Fruit fly (Drosophila melanogaster): ENCODE data around the gene Invadolysin.

Gene Invadolysin

dm6 chr3R:10147176-10147575, 2.7 kb downstream of the Invadolysin start:
- TF ChIP-seq CG12768 (GFP tag; optimal IDR thresholded peaks at IDR 0.05) (no peak), cnc (optimal IDR thresholded peaks at IDR 0.05) (no peak), pad (GFP tag; optimal IDR thresholded peaks at IDR 0.05) (no peak), CG14711 (tag; optimal IDR thresholded peaks at IDR 0.05) (no peak), CG11617 (GFP tag; optimal IDR thresholded peaks at IDR 0.05) (no peak), kay (GFP tag; ENCODE audit: borderline replicate concordance) (no peak), bab1 (GFP tag; optimal IDR thresholded peaks at IDR 0.05) (no peak), tj (GFP tag; optimal IDR thresholded peaks at IDR 0.05) (no peak), Hr96 (GFP tag; optimal IDR thresholded peaks at IDR 0.05) (no peak), Mnt (GFP tag; optimal IDR thresholded peaks at IDR 0.05) (no peak), CG33017 (tag; optimal IDR thresholded peaks at IDR 0.05) (no peak), ovo (GFP tag; optimal IDR thresholded peaks at IDR 0.05) (no peak), CG7101 (tag; optimal IDR thresholded peaks at IDR 0.05) (no peak), CG5204 (GFP tag; optimal IDR thresholded peaks at IDR 0.05) (no peak), Clk (GFP tag; optimal IDR thresholded peaks at IDR 0.05) (no peak), CG7045 (GFP tag; optimal IDR thresholded peaks at IDR 0.05) (no peak), Crg-1 (GFP tag; optimal IDR thresholded peaks at IDR 0.05) (no peak), toe (GFP tag; optimal IDR thresholded peaks at IDR 0.05) (no peak), CG1620 (GFP tag; optimal IDR thresholded peaks at IDR 0.05) (no peak)

dm6 chr3R:10148376-10148887, 4.0 kb downstream of the Invadolysin start:
- TF ChIP-seq kay (GFP tag; ENCODE audit: borderline replicate concordance) = peak; percentile 57
- TF ChIP-seq pad (GFP tag; optimal IDR thresholded peaks at IDR 0.05) = no peak

- TF ChIP-seq CG14711 (tag; optimal IDR thresholded peaks at IDR 0.05) (no peak), CG12768 (GFP tag; optimal IDR thresholded peaks at IDR 0.05) (no peak)
Measured at dm6 chr3R:10149667-10150398, 5.4 kb downstream of the Invadolysin start.

dm6 chr3R:10150555-10150954, 6.1 kb downstream of the Invadolysin start:
- TF ChIP-seq Crg-1 (GFP tag; optimal IDR thresholded peaks at IDR 0.05) (no peak), CG7101 (tag; optimal IDR thresholded peaks at IDR 0.05) (no peak), CG7045 (GFP tag; optimal IDR thresholded peaks at IDR 0.05) (no peak), CG33017 (tag; optimal IDR thresholded peaks at IDR 0.05) (no peak), Hr96 (GFP tag; optimal IDR thresholded peaks at IDR 0.05) (no peak), cic (GFP tag; optimal IDR thresholded peaks at IDR 0.05) (no peak), Clk (GFP tag; optimal IDR thresholded peaks at IDR 0.05) (no peak)

- TF ChIP-seq Hr96 (GFP tag; optimal IDR thresholded peaks at IDR 0.05) (no peak), CG14711 (tag; optimal IDR thresholded peaks at IDR 0.05) (no peak), pad (GFP tag; optimal IDR thresholded peaks at IDR 0.05) (no peak), ovo (GFP tag; optimal IDR thresholded peaks at IDR 0.05) (no peak), toe (GFP tag; optimal IDR thresholded peaks at IDR 0.05) (no peak), Mnt (GFP tag; optimal IDR thresholded peaks at IDR 0.05) (no peak), Crg-1 (GFP tag; optimal IDR thresholded peaks at IDR 0.05) (no peak), kay (GFP tag; ENCODE audit: borderline replicate concordance) (no peak), cnc (optimal IDR thresholded peaks at IDR 0.05) (no peak), tj (GFP tag; optimal IDR thresholded peaks at IDR 0.05) (no peak), cic (GFP tag; optimal IDR thresholded peaks at IDR 0.05) (no peak), CG7101 (tag; optimal IDR thresholded peaks at IDR 0.05) (no peak), CG33017 (tag; optimal IDR thresholded peaks at IDR 0.05) (no peak), CG1620 (GFP tag; optimal IDR thresholded peaks at IDR 0.05) (no peak), CG11617 (GFP tag; optimal IDR thresholded peaks at IDR 0.05) (no peak)
Measured at dm6 chr3R:10151830-10152513, 7.5 kb downstream of the Invadolysin start, which contains the start of gene CG34303. Gene CG34303, minus strand, starts transcription at chr3R:10151880.

dm6 chr3R:10153957-10154685, 9.7 kb downstream of the Invadolysin start:
- TF ChIP-seq CG12768 (GFP tag; optimal IDR thresholded peaks at IDR 0.05) (no peak), pad (GFP tag; optimal IDR thresholded peaks at IDR 0.05) (no peak), Hr96 (GFP tag; optimal IDR thresholded peaks at IDR 0.05) (no peak), Clk (GFP tag; optimal IDR thresholded peaks at IDR 0.05) (no peak), CG5204 (GFP tag; optimal IDR thresholded peaks at IDR 0.05) (no peak), bab1 (GFP tag; optimal IDR thresholded peaks at IDR 0.05) (no peak), CG1620 (GFP tag; optimal IDR thresholded peaks at IDR 0.05) (no peak), cic (GFP tag; optimal IDR thresholded peaks at IDR 0.05) (no peak), CG7101 (tag; optimal IDR thresholded peaks at IDR 0.05) (no peak), Crg-1 (GFP tag; optimal IDR thresholded peaks at IDR 0.05) (no peak), toe (GFP tag; optimal IDR thresholded peaks at IDR 0.05) (no peak)
